Fruit fly (Drosophila melanogaster) whole organism, embryonic: Measurements from ENCODE around the gene CG5196.

Experiments used
- CG10543 ChIP-seq: fragments of 200-800 bp; sonication (Bioruptor generic); optimal IDR thresholded peaks from 3 replicates; lab custom pipeline; 2017; ENCODE audit warnings: missing biosample characterization, mild to moderate bottlenecking, missing genetic modification characterization, moderate library complexity
- CG14014 ChIP-seq: fragments of 200-800 bp; sonication (Bioruptor generic); IDR thresholded peaks from 2 replicates; pipeline ENCODE4 v1.3.6; 2022; ENCODE audit warnings: missing biosample characterization, missing genetic modification characterization
- CG14050 ChIP-seq: fragments of 200-800 bp; sonication (Bioruptor generic); IDR thresholded peaks from 3 replicates; pipeline ENCODE4 v1.3.6; 2022; ENCODE audit warnings: missing biosample characterization, missing genetic modification characterization
- CG15696 ChIP-seq: fragments of 200-800 bp; sonication (Bioruptor generic); optimal IDR thresholded peaks from 2 replicates; lab custom pipeline; 2019; ENCODE audit warnings: missing biosample characterization, mild to moderate bottlenecking, missing genetic modification characterization, moderate library complexity
- CG17328 ChIP-seq: fragments of 200-800 bp; sonication (Bioruptor generic); IDR thresholded peaks from 2 replicates; pipeline ENCODE4 v1.3.6; 2022; ENCODE audit warnings: missing biosample characterization, missing genetic modification characterization
- CG2199 ChIP-seq: fragments of 200-800 bp; sonication (Bioruptor generic); IDR thresholded peaks from 3 replicates; pipeline ENCODE4 v1.3.6; 2022; ENCODE audit warnings: missing biosample characterization, missing genetic modification characterization
- CG30403 ChIP-seq: fragments of 200-800 bp; sonication (Bioruptor generic); optimal IDR thresholded peaks from 3 replicates; lab custom pipeline; 2016; ENCODE audit warnings: missing biosample characterization, missing genetic modification characterization
- CG32767 ChIP-seq: fragments of 200-800 bp; sonication (Bioruptor generic); IDR thresholded peaks from 2 replicates; pipeline ENCODE4 v1.3.6; 2022; ENCODE audit warnings: missing biosample characterization, missing genetic modification characterization
- CG3838 ChIP-seq: fragments of 200-800 bp; sonication (Bioruptor generic); optimal IDR thresholded peaks from 3 replicates; lab custom pipeline; 2016; ENCODE audit warnings: missing biosample characterization, missing genetic modification characterization
- CG4328 ChIP-seq: fragments of 200-800 bp; sonication (Bioruptor generic); optimal IDR thresholded peaks from 3 replicates; lab custom pipeline; 2017; ENCODE audit warnings: missing biosample characterization, missing genetic modification reagents, missing genetic modification characterization
- CG6175 ChIP-seq: fragments of 200-800 bp; sonication (Bioruptor generic); IDR thresholded peaks from 3 replicates; pipeline ENCODE4 v1.3.6; 2022; ENCODE audit warnings: missing biosample characterization, missing genetic modification characterization
- CG6254 ChIP-seq: fragments of 200-800 bp; sonication (Bioruptor generic); optimal IDR thresholded peaks from 3 replicates; lab custom pipeline; 2017; ENCODE audit warnings: mild to moderate bottlenecking, missing biosample characterization, missing genetic modification reagents, missing genetic modification characterization
- CG7745 ChIP-seq: fragments of 200-800 bp; sonication (Bioruptor generic); optimal IDR thresholded peaks from 2 replicates; lab custom pipeline; 2018; ENCODE audit warnings: missing biosample characterization, mild to moderate bottlenecking, missing genetic modification characterization, moderate library complexity
- CG8089 ChIP-seq: fragments of 200-800 bp; sonication (Bioruptor generic); optimal IDR thresholded peaks from 3 replicates; lab custom pipeline; 2016; ENCODE audit warnings: missing biosample characterization, missing genetic modification characterization
- CG8359 ChIP-seq: fragments of 200-800 bp; sonication (Bioruptor generic); optimal IDR thresholded peaks from 2 replicates; lab custom pipeline; 2017; ENCODE audit warnings: missing biosample characterization, mild to moderate bottlenecking, missing genetic modification characterization, borderline replicate concordance
- CG8944 ChIP-seq: fragments of 200-800 bp; sonication (Bioruptor generic); optimal IDR thresholded peaks from 3 replicates; lab custom pipeline; 2016; ENCODE audit warnings: missing biosample characterization, missing genetic modification characterization
- CkIIα-i1 ChIP-seq: fragments of 200-800 bp; sonication (Bioruptor generic); IDR thresholded peaks from 2 replicates; pipeline ENCODE4 v1.3.6; 2022; ENCODE audit warnings: missing biosample characterization, missing genetic modification characterization
- GATAe ChIP-seq: fragments of 200-800 bp; sonication (Bioruptor generic); conservative IDR thresholded peaks from 2 replicates; pipeline ENCODE4 v1.3.6; 2022; ENCODE audit warnings: missing biosample characterization, missing genetic modification characterization
- HmgD ChIP-seq: fragments of 200-800 bp; sonication (Bioruptor generic); optimal IDR thresholded peaks from 3 replicates; lab custom pipeline; 2016; ENCODE audit warnings: missing biosample characterization, missing genetic modification characterization
- Med ChIP-seq: fragments of 200-800 bp; sonication (Bioruptor generic); peaks from one replicate; lab custom pipeline; 2016; ENCODE audit warnings: missing biosample characterization, missing genetic modification characterization, mild to moderate bottlenecking, inconsistent platforms, moderate library complexity
- Neu2 ChIP-seq: fragments of 200-800 bp; sonication (Bioruptor generic); optimal IDR thresholded peaks from 3 replicates; lab custom pipeline; 2016; ENCODE audit warnings: missing biosample characterization, missing genetic modification characterization, borderline replicate concordance
- Nf-YB ChIP-seq: fragments of 200-800 bp; sonication (Bioruptor generic); optimal IDR thresholded peaks from 3 replicates; lab custom pipeline; 2019; ENCODE audit warnings: missing biosample characterization, mild to moderate bottlenecking, missing genetic modification characterization, moderate library complexity
- Rfx ChIP-seq: fragments of 200-800 bp; sonication (Bioruptor generic); IDR thresholded peaks from 2 replicates; pipeline ENCODE4 v1.3.6; 2022; ENCODE audit warnings: missing biosample characterization, missing genetic modification characterization
- Rx ChIP-seq: fragments of 200-800 bp; sonication (Bioruptor generic); IDR thresholded peaks from 2 replicates; pipeline ENCODE4 v1.3.6; 2022; ENCODE audit warnings: missing biosample characterization, missing genetic modification characterization
- TFAM ChIP-seq: fragments of 200-800 bp; sonication (Bioruptor generic); optimal IDR thresholded peaks from 2 replicates; lab custom pipeline; 2017; ENCODE audit warnings: missing biosample characterization, missing genetic modification characterization, inconsistent platforms
- Xrp1 ChIP-seq: fragments of 200-800 bp; sonication (Bioruptor generic); IDR thresholded peaks from 2 replicates; pipeline ENCODE4 v1.3.6; 2022; ENCODE audit warnings: missing biosample characterization, missing genetic modification characterization
- ac ChIP-seq: fragments of 200-800 bp; sonication (Bioruptor generic); optimal IDR thresholded peaks from 3 replicates; lab custom pipeline; 2017; ENCODE audit warnings: missing biosample characterization, mild to moderate bottlenecking, missing genetic modification characterization
- br ChIP-seq: fragments of >200 bp; optimal IDR thresholded peaks from 2 replicates; lab custom pipeline; 2017
- cg ChIP-seq: fragments of 200-800 bp; sonication (Bioruptor generic); optimal IDR thresholded peaks from 3 replicates; lab custom pipeline; 2019; ENCODE audit warnings: missing biosample characterization, mild to moderate bottlenecking, missing genetic modification characterization, moderate library complexity
- dati ChIP-seq: fragments of 200-800 bp; sonication (Bioruptor generic); IDR thresholded peaks from 2 replicates; pipeline ENCODE4 v1.3.6; 2022; ENCODE audit warnings: missing biosample characterization, missing genetic modification characterization
- dimm ChIP-seq: fragments of 200-800 bp; sonication (Bioruptor generic); IDR thresholded peaks from 2 replicates; pipeline ENCODE4 v1.3.6; 2022; ENCODE audit warnings: missing biosample characterization, missing genetic modification characterization
- dysf ChIP-seq: fragments of 200-800 bp; sonication (Bioruptor generic); IDR thresholded peaks from 3 replicates; pipeline ENCODE4 v1.3.6; 2022; ENCODE audit warnings: missing biosample characterization, missing genetic modification characterization
- ems ChIP-seq: fragments of 200-800 bp; sonication (Bioruptor generic); optimal IDR thresholded peaks from 3 replicates; lab custom pipeline; 2016; ENCODE audit warnings: missing biosample characterization, missing genetic modification characterization
- en ChIP-seq: fragments of 200-800 bp; sonication (Bioruptor generic); optimal IDR thresholded peaks from 2 replicates; lab custom pipeline; 2016; ENCODE audit warnings: missing biosample characterization, missing genetic modification characterization
- fd3F ChIP-seq: fragments of 200-800 bp; sonication (Bioruptor generic); optimal IDR thresholded peaks from 2 replicates; lab custom pipeline; 2018; ENCODE audit warnings: missing biosample characterization, mild to moderate bottlenecking, missing genetic modification characterization, moderate library complexity
- fu2 ChIP-seq: fragments of 200-800 bp; sonication (Bioruptor generic); optimal IDR thresholded peaks from 2 replicates; lab custom pipeline; 2016; ENCODE audit warnings: missing biosample characterization, missing genetic modification characterization
- kay ChIP-seq: fragments of 200-800 bp; sonication (Bioruptor generic); optimal IDR thresholded peaks from 2 replicates; lab custom pipeline; 2016; ENCODE audit warnings: missing biosample characterization, missing genetic modification characterization
- lab ChIP-seq: fragments of 200-800 bp; sonication (Bioruptor generic); optimal IDR thresholded peaks from 3 replicates; lab custom pipeline; 2017; ENCODE audit warnings: missing biosample characterization, missing genetic modification characterization, mild to moderate bottlenecking, moderate library complexity, missing genetic modification reagents
- otp ChIP-seq: fragments of 200-800 bp; sonication (Bioruptor generic); IDR thresholded peaks from 3 replicates; pipeline ENCODE4, ENCODE4 v1.3.6; 2022; ENCODE audit warnings: missing biosample characterization, missing genetic modification characterization
- pnt ChIP-seq: fragments of 200-800 bp; sonication (Bioruptor generic); optimal IDR thresholded peaks from 3 replicates; lab custom pipeline; 2016; ENCODE audit warnings: missing biosample characterization, missing genetic modification characterization
- pros ChIP-seq: fragments of 200-800 bp; sonication (Bioruptor generic); optimal IDR thresholded peaks from 3 replicates; lab custom pipeline; 2019; ENCODE audit warnings: missing biosample characterization, mild to moderate bottlenecking, missing genetic modification characterization, moderate library complexity
- repo ChIP-seq: fragments of 200-800 bp; sonication (Bioruptor generic); optimal IDR thresholded peaks from 2 replicates; lab custom pipeline; 2016; ENCODE audit warnings: missing biosample characterization, missing genetic modification characterization
- row ChIP-seq: fragments of 200-800 bp; sonication (Bioruptor generic); IDR thresholded peaks from 3 replicates; pipeline ENCODE4 v1.3.6; 2022; ENCODE audit warnings: missing biosample characterization, missing genetic modification characterization
- salm ChIP-seq: fragments of 200-800 bp; sonication (Bioruptor generic); optimal IDR thresholded peaks from 2 replicates; lab custom pipeline; 2018; ENCODE audit warnings: missing biosample characterization, mild to moderate bottlenecking, missing genetic modification characterization
- schlank ChIP-seq: fragments of 200-800 bp; sonication (Bioruptor generic); optimal IDR thresholded peaks from 2 replicates; lab custom pipeline; 2018; ENCODE audit warnings: missing biosample characterization, mild to moderate bottlenecking, missing genetic modification characterization
- shn ChIP-seq: fragments of 200-800 bp; sonication (Bioruptor generic); optimal IDR thresholded peaks from 3 replicates; lab custom pipeline; 2016; ENCODE audit warnings: missing biosample characterization, missing genetic modification characterization
- sob ChIP-seq: fragments of 200-800 bp; sonication (Bioruptor generic); IDR thresholded peaks from 2 replicates; pipeline ENCODE4 v1.3.6; 2022; ENCODE audit warnings: missing biosample characterization, missing genetic modification characterization
- sqz ChIP-seq: fragments of 200-800 bp; sonication (Bioruptor generic); optimal IDR thresholded peaks from 3 replicates; lab custom pipeline; 2018; ENCODE audit warnings: missing biosample characterization, mild to moderate bottlenecking, missing genetic modification characterization
- sr ChIP-seq: fragments of 200-800 bp; sonication (Bioruptor generic); IDR thresholded peaks from 3 replicates; pipeline ENCODE4 v1.3.6; 2022; ENCODE audit warnings: missing biosample characterization, missing genetic modification characterization
- stwl ChIP-seq: fragments of 200-800 bp; sonication (Bioruptor generic); optimal IDR thresholded peaks from 3 replicates; lab custom pipeline; 2018; ENCODE audit warnings: missing biosample characterization, mild to moderate bottlenecking, missing genetic modification characterization, moderate library complexity
- unc-4 ChIP-seq: fragments of 200-800 bp; sonication (Bioruptor generic); IDR thresholded peaks from 2 replicates; pipeline ENCODE4 v1.3.6; 2022; ENCODE audit warnings: missing biosample characterization, missing genetic modification characterization; ENCODE audit not compliant: partially characterized antibody

CG5196 gene

DNA sequence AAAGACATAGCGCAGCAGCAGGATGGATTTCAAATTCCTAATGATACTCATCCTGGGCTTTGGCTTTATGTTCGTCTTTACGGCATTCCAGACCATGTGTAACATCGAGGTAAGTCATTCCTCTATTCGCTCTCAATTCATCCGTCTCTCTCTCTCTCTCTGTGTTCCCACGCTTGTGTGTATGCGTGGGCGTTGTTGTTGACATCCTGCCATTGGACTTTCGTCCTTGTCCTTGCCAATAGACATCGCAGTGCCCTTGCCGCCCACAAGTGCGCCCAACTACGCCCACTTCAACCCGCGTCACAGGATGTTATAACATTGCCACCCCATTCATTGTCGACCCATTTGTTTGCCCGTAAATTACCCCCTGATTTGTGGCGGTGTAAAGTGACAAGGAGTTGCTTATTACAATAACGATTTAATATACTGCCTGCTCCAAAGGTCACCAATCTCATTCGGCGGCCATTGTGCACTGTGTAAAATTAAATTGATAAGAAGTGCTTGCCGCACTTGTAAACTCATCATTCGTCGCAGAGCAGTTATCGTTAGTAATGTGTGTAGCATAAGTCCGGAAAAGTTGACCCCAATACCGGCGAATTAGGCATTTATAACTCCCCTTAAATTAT is 41.6 kb downstream of the CG5196 start (continued):
- TF ChIP-seq CG6175, result 0 out of 3 replicates have a peak, but pooled peaks have one; percentile 31
- no peak for TF ChIP-seq pnt (GFP tag; lab: Kevin White, UChicago)
- no peak for TF ChIP-seq CG8359
- peak; percentile 14; the same call in 1 of the 3 replicates for TF ChIP-seq row (GFP tag; lab: Robert Waterston, UW)
- 0 out of 2 replicates have a peak, but pooled peaks have one; percentile 21 for TF ChIP-seq sob
- TF ChIP-seq Neu2, result no peak
- TF ChIP-seq CG4328 (GFP tag; lab: Kevin White, UChicago), result no peak
- 0 out of 3 replicates have a peak, but pooled peaks have one; percentile 3 for TF ChIP-seq otp (GFP tag; lab: Robert Waterston, UW)
- TF ChIP-seq CG2199, result 0 out of 3 replicates have a peak, but pooled peaks have one; percentile 32
- no peak for TF ChIP-seq schlank (tag; lab: Kevin White, UChicago)
- no peak for TF ChIP-seq CG8089 (GFP tag; lab: Kevin White, UChicago)
- no peak for TF ChIP-seq salm (tag; lab: Kevin White, UChicago)
- no peak for TF ChIP-seq CG6254 (GFP tag; lab: Kevin White, UChicago)
- TF ChIP-seq sr (GFP tag; lab: Robert Waterston, UW), result peak; percentile 76; the same call in 2 of the 3 replicates
- no peak for TF ChIP-seq CG30403 (GFP tag; lab: Kevin White, UChicago)
- TF ChIP-seq pros, result no peak
- no peak for TF ChIP-seq stwl
- TF ChIP-seq CG32767, result peak; percentile 46; the same call in 1 of the 2 replicates
- TF ChIP-seq dati, result no peak
- TF ChIP-seq lab (GFP tag; lab: Kevin White, UChicago), result no peak
- no peak for TF ChIP-seq unc-4
- no peak for TF ChIP-seq TFAM (GFP tag; lab: Kevin White, UChicago)
- TF ChIP-seq CkIIα-i1 (GFP tag; lab: Robert Waterston, UW), result no peak
- no peak for TF ChIP-seq br (lab: Kevin White, UChicago)
- no peak for TF ChIP-seq CG15696 (tag; lab: Kevin White, UChicago)
- TF ChIP-seq Med, result peak; percentile 75
- TF ChIP-seq fu2 (GFP tag; lab: Kevin White, UChicago), result no peak
- TF ChIP-seq GATAe (GFP tag; lab: Robert Waterston, UW), result no peak
- no peak for TF ChIP-seq CG17328 (GFP tag; lab: Robert Waterston, UW)
- TF ChIP-seq Xrp1 (GFP tag; lab: Robert Waterston, UW), result no peak
- TF ChIP-seq repo, result no peak
- no peak for TF ChIP-seq fd3F (GFP tag; lab: Kevin White, UChicago)
- TF ChIP-seq CG3838 (GFP tag; lab: Kevin White, UChicago), result no peak
- TF ChIP-seq dysf (GFP tag; lab: Robert Waterston, UW), result no peak
- TF ChIP-seq en (GFP tag; lab: Kevin White, UChicago), result no peak
- TF ChIP-seq ems (GFP tag; lab: Kevin White, UChicago), result no peak
- TF ChIP-seq ac (GFP tag; lab: Kevin White, UChicago), result no peak
- TF ChIP-seq Rfx (GFP tag; lab: Robert Waterston, UW), result peak; percentile 12; the same call in 1 of the 2 replicates
- TF ChIP-seq CG14050 (GFP tag; lab: Robert Waterston, UW), result no peak
- TF ChIP-seq shn (GFP tag; lab: Kevin White, UChicago), result no peak
- no peak for TF ChIP-seq kay (GFP tag; lab: Kevin White, UChicago)
- TF ChIP-seq HmgD (GFP tag; lab: Kevin White, UChicago), result no peak
- TF ChIP-seq cg (GFP tag; lab: Kevin White, UChicago), result peak; percentile 33
- TF ChIP-seq CG7745, result no peak
- no peak for TF ChIP-seq Nf-YB (GFP tag; lab: Kevin White, UChicago)
- no peak for TF ChIP-seq CG10543 (GFP tag; lab: Kevin White, UChicago)
- no peak for TF ChIP-seq sqz (GFP tag; lab: Kevin White, UChicago)
- no peak; the same call in 1 of the 2 replicates for TF ChIP-seq Rx
- TF ChIP-seq CG8944 (GFP tag; lab: Kevin White, UChicago), result no peak
- no peak for TF ChIP-seq dimm (GFP tag; lab: Robert Waterston, UW)
- no peak for TF ChIP-seq CG14014 (GFP tag; lab: Robert Waterston, UW)
